Fruit fly (Drosophila melanogaster) whole organism, embryonic: ENCODE data around the gene hiro.

Source experiments
- Atf3 ChIP-seq: fragments of 200-800 bp; sonication (Bioruptor generic); optimal IDR thresholded peaks from 3 replicates; lab custom pipeline; 2016; ENCODE audit warnings: missing biosample characterization, missing genetic modification characterization
- BEAF-32 ChIP-seq: fragments of 200-800 bp; sonication (Bioruptor generic); optimal IDR thresholded peaks from 3 replicates; lab custom pipeline; 2017; ENCODE audit warnings: missing biosample characterization, missing genetic modification characterization, mild to moderate bottlenecking, moderate library complexity, missing genetic modification reagents
- Blimp-1 ChIP-seq: fragments of 200-800 bp; sonication (Bioruptor generic); optimal IDR thresholded peaks from 3 replicates; lab custom pipeline; 2018; ENCODE audit warnings: missing biosample characterization, missing genetic modification characterization, mild to moderate bottlenecking, moderate library complexity, missing genetic modification reagents
- C15 ChIP-seq: fragments of 200-800 bp; sonication (Bioruptor generic); IDR thresholded peaks from 3 replicates; pipeline ENCODE4 v1.3.6; 2022; ENCODE audit warnings: missing biosample characterization, missing genetic modification characterization
- CG10321 ChIP-seq: fragments of 200-800 bp; sonication (Bioruptor generic); IDR thresholded peaks from 2 replicates; pipeline ENCODE4 v1.3.6; 2022; ENCODE audit warnings: missing biosample characterization, missing genetic modification characterization
- CG10431 ChIP-seq: fragments of 200-800 bp; sonication (Bioruptor generic); optimal IDR thresholded peaks from 3 replicates; lab custom pipeline; 2018; ENCODE audit warnings: missing biosample characterization, mild to moderate bottlenecking, missing genetic modification characterization
- CG10959 ChIP-seq: fragments of 200-800 bp; sonication (Bioruptor generic); IDR thresholded peaks from 2 replicates; pipeline ENCODE4 v1.3.6; 2022; ENCODE audit warnings: missing biosample characterization, missing genetic modification characterization
- CG12769 ChIP-seq: fragments of 200-800 bp; sonication (Bioruptor generic); optimal IDR thresholded peaks from 2 replicates; lab custom pipeline; 2019; ENCODE audit warnings: missing biosample characterization, mild to moderate bottlenecking, missing genetic modification characterization, moderate library complexity
- CG13123 ChIP-seq: fragments of 200-800 bp; sonication (Bioruptor generic); optimal IDR thresholded peaks from 2 replicates; lab custom pipeline; 2016; ENCODE audit warnings: missing biosample characterization, missing genetic modification characterization
- CG14441 ChIP-seq: fragments of 200-800 bp; sonication (Bioruptor generic); IDR thresholded peaks from 2 replicates; pipeline ENCODE4 v1.3.6; 2022; ENCODE audit warnings: missing biosample characterization, missing genetic modification characterization
- CG14965 ChIP-seq: fragments of 200-800 bp; sonication (Bioruptor generic); optimal IDR thresholded peaks from 2 replicates; lab custom pipeline; 2016; ENCODE audit warnings: missing biosample characterization, missing genetic modification characterization, borderline replicate concordance
- CG1647 ChIP-seq: fragments of 200-800 bp; sonication (Bioruptor generic); optimal IDR thresholded peaks from 3 replicates; lab custom pipeline; 2016; ENCODE audit warnings: missing biosample characterization, missing genetic modification characterization
- CG17361 ChIP-seq: fragments of 200-800 bp; sonication (Bioruptor generic); IDR thresholded peaks from 3 replicates; pipeline ENCODE4 v1.3.6; 2022; ENCODE audit warnings: missing biosample characterization, missing genetic modification characterization
- CG2116 ChIP-seq: fragments of 200-800 bp; sonication (Bioruptor generic); optimal IDR thresholded peaks from 3 replicates; lab custom pipeline; 2018; ENCODE audit warnings: missing biosample characterization, mild to moderate bottlenecking, missing genetic modification characterization
- CG2199 ChIP-seq: fragments of 200-800 bp; sonication (Bioruptor generic); IDR thresholded peaks from 3 replicates; pipeline ENCODE4 v1.3.6; 2022; ENCODE audit warnings: missing biosample characterization, missing genetic modification characterization
- CG34422 ChIP-seq: fragments of 200-800 bp; sonication (Bioruptor generic); IDR thresholded peaks from 3 replicates; pipeline ENCODE4 v1.3.6; 2022; ENCODE audit warnings: missing biosample characterization, missing genetic modification characterization
- CG4707 ChIP-seq: fragments of 200-800 bp; sonication (Bioruptor generic); optimal IDR thresholded peaks from 2 replicates; lab custom pipeline; 2018; ENCODE audit warnings: missing biosample characterization, mild to moderate bottlenecking, missing genetic modification characterization, moderate library complexity
- CG4730 ChIP-seq: fragments of 200-800 bp; sonication (Bioruptor generic); IDR thresholded peaks from 2 replicates; pipeline ENCODE4 v1.3.6; 2022; ENCODE audit warnings: missing biosample characterization, missing genetic modification characterization
- CG9215 ChIP-seq: fragments of 200-800 bp; sonication (Bioruptor generic); IDR thresholded peaks from 2 replicates; pipeline ENCODE4 v1.3.6; 2022; ENCODE audit warnings: missing biosample characterization, missing genetic modification characterization
- Deaf1 ChIP-seq: fragments of 200-800 bp; optimal IDR thresholded peaks from 3 replicates; lab custom pipeline; 2019; ENCODE audit warnings: missing biosample characterization, mild to moderate bottlenecking, missing genetic modification characterization, moderate library complexity
- Doc2 ChIP-seq: fragments of 200-800 bp; sonication (Bioruptor generic); IDR thresholded peaks from 2 replicates; pipeline ENCODE4 v1.3.6; 2022; ENCODE audit warnings: missing biosample characterization, missing genetic modification characterization
- Ets97D ChIP-seq: fragments of 200-800 bp; sonication (Bioruptor generic); optimal IDR thresholded peaks from 3 replicates; lab custom pipeline; 2016; ENCODE audit warnings: missing biosample characterization, missing genetic modification characterization
- Fer1 ChIP-seq: fragments of 200-800 bp; sonication (Bioruptor generic); optimal IDR thresholded peaks from 2 replicates; lab custom pipeline; 2017; ENCODE audit warnings: missing biosample characterization, mild to moderate bottlenecking, missing genetic modification characterization
- Fer2 ChIP-seq: fragments of 200-800 bp; sonication (Bioruptor generic); optimal IDR thresholded peaks from 2 replicates; lab custom pipeline; 2018; ENCODE audit warnings: missing biosample characterization, mild to moderate bottlenecking, missing genetic modification characterization, moderate library complexity
- HHEX ChIP-seq: fragments of 200-800 bp; sonication (Bioruptor generic); optimal IDR thresholded peaks from 3 replicates; lab custom pipeline; 2017; ENCODE audit warnings: missing biosample characterization, mild to moderate bottlenecking, missing genetic modification characterization, missing genetic modification reagents
- Lpt ChIP-seq: fragments of >200 bp; optimal IDR thresholded peaks from 2 replicates; lab custom pipeline; 2018; ENCODE audit warnings: missing biosample characterization, missing genetic modification characterization
- MESR4 ChIP-seq: fragments of 200-800 bp; sonication (Bioruptor generic); optimal IDR thresholded peaks from 2 replicates; lab custom pipeline; 2018; ENCODE audit warnings: missing biosample characterization, mild to moderate bottlenecking, missing genetic modification characterization, moderate library complexity
- NC2α ChIP-seq: fragments of 200-800 bp; sonication (Bioruptor generic); optimal IDR thresholded peaks from 2 replicates; lab custom pipeline; 2016; ENCODE audit warnings: missing biosample characterization, missing genetic modification characterization
- Ravus ChIP-seq: fragments of 200-800 bp; sonication (Bioruptor generic); IDR thresholded peaks from 2 replicates; pipeline ENCODE4 v1.3.6; 2022; ENCODE audit warnings: missing biosample characterization, missing genetic modification characterization
- Spps ChIP-seq: fragments of 200-800 bp; sonication (Bioruptor generic); optimal IDR thresholded peaks from 2 replicates; lab custom pipeline; 2018; ENCODE audit warnings: missing biosample characterization, mild to moderate bottlenecking, missing genetic modification characterization
- Sry-δ ChIP-seq: fragments of 200-800 bp; sonication (Bioruptor generic); optimal IDR thresholded peaks from 2 replicates; lab custom pipeline; 2016; ENCODE audit warnings: missing biosample characterization, missing genetic modification characterization
- Stat92E ChIP-seq, 3 experiments: fragments of >200 bp in 2 of 3; fragments of 200-800 bp in 1 of 3; sonication (Bioruptor generic) in 1 of 3; optimal IDR thresholded peaks; 2 replicates each; lab custom pipeline; 2017 to 2019; ENCODE audit warnings: missing biosample characterization in 3 of 3, missing genetic modification characterization in 3 of 3, mild to moderate bottlenecking in 1 of 3, moderate library complexity in 1 of 3
- ab ChIP-seq: fragments of 200-800 bp; sonication (Bioruptor generic); optimal IDR thresholded peaks from 2 replicates; lab custom pipeline; 2016; ENCODE audit warnings: missing biosample characterization, missing genetic modification characterization
- bsh ChIP-seq, 2 experiments: fragments of 200-800 bp; sonication (Bioruptor generic); optimal IDR thresholded peaks; 2 replicates each; lab custom pipeline; 2017 to 2018; ENCODE audit warnings: mild to moderate bottlenecking in 2 of 2, missing biosample characterization in 2 of 2, missing genetic modification characterization in 2 of 2, moderate library complexity in 1 of 2
- btn ChIP-seq: fragments of 200-800 bp; sonication (Bioruptor generic); optimal IDR thresholded peaks from 2 replicates; lab custom pipeline; 2016; ENCODE audit warnings: missing biosample characterization, missing genetic modification characterization
- chn ChIP-seq: fragments of 200-800 bp; sonication (Bioruptor generic); optimal IDR thresholded peaks from 2 replicates; lab custom pipeline; 2016; ENCODE audit warnings: missing biosample characterization, missing genetic modification characterization
- dm ChIP-seq: fragments of 200-800 bp; sonication (Bioruptor generic); optimal IDR thresholded peaks from 3 replicates; lab custom pipeline; 2016; ENCODE audit warnings: missing biosample characterization, missing genetic modification characterization
- ewg ChIP-seq: fragments of 200-800 bp; sonication (Bioruptor generic); optimal IDR thresholded peaks from 3 replicates; lab custom pipeline; 2017; ENCODE audit warnings: mild to moderate bottlenecking, missing biosample characterization, missing genetic modification reagents, missing genetic modification characterization
- h ChIP-seq: fragments of >200 bp; optimal IDR thresholded peaks from 2 replicates; lab custom pipeline; 2017
- hth ChIP-seq: fragments of >200 bp; optimal IDR thresholded peaks from 2 replicates; lab custom pipeline; 2017; ENCODE audit warnings: inconsistent platforms
- knrl ChIP-seq: fragments of 200-800 bp; sonication (Bioruptor generic); IDR thresholded peaks from 3 replicates; pipeline ENCODE4 v1.3.6; 2022; ENCODE audit warnings: missing biosample characterization, missing genetic modification characterization; ENCODE audit not compliant: partially characterized antibody
- lbe ChIP-seq: fragments of 200-800 bp; sonication (Bioruptor generic); optimal IDR thresholded peaks from 2 replicates; lab custom pipeline; 2016; ENCODE audit warnings: missing biosample characterization, mild to moderate bottlenecking, missing genetic modification characterization
- luna ChIP-seq: fragments of 200-800 bp; sonication (Bioruptor generic); optimal IDR thresholded peaks from 2 replicates; lab custom pipeline; 2016; ENCODE audit warnings: missing biosample characterization, missing genetic modification characterization
- onecut ChIP-seq: fragments of 200-800 bp; sonication (Bioruptor generic); IDR thresholded peaks from 2 replicates; pipeline ENCODE4 v1.3.6; 2022; ENCODE audit warnings: missing biosample characterization, missing genetic modification characterization
- pum ChIP-seq: fragments of 200-800 bp; sonication (Bioruptor generic); optimal IDR thresholded peaks from 2 replicates; lab custom pipeline; 2016; ENCODE audit warnings: missing biosample characterization, missing genetic modification characterization
- sim ChIP-seq: fragments of 200-800 bp; sonication (Bioruptor generic); IDR thresholded peaks from 2 replicates; pipeline ENCODE4 v1.3.6; 2022; ENCODE audit warnings: missing biosample characterization, missing genetic modification characterization
- stwl ChIP-seq: fragments of 200-800 bp; sonication (Bioruptor generic); optimal IDR thresholded peaks from 3 replicates; lab custom pipeline; 2018; ENCODE audit warnings: missing biosample characterization, mild to moderate bottlenecking, missing genetic modification characterization, moderate library complexity
- tll ChIP-seq, 2 experiments: fragments of 200-800 bp in 1 of 2; fragments of >200 bp in 1 of 2; sonication (Bioruptor generic) in 1 of 2; optimal IDR thresholded peaks; 2 replicates each; lab custom pipeline; 2017 to 2019; ENCODE audit warnings: missing biosample characterization in 2 of 2, missing genetic modification characterization in 2 of 2, mild to moderate bottlenecking in 1 of 2, moderate library complexity in 1 of 2
- tna ChIP-seq: fragments of 200-800 bp; sonication (Bioruptor generic); IDR thresholded peaks from 2 replicates; pipeline ENCODE4 v1.3.6; 2022; ENCODE audit warnings: missing biosample characterization, missing genetic modification characterization; ENCODE audit not compliant: partially characterized antibody
- vvl ChIP-seq: fragments of 200-800 bp; sonication (Bioruptor generic); IDR thresholded peaks from 2 replicates; pipeline ENCODE4 v1.3.6; 2022; ENCODE audit warnings: missing biosample characterization, missing genetic modification characterization

Gene hiro

DNA sequence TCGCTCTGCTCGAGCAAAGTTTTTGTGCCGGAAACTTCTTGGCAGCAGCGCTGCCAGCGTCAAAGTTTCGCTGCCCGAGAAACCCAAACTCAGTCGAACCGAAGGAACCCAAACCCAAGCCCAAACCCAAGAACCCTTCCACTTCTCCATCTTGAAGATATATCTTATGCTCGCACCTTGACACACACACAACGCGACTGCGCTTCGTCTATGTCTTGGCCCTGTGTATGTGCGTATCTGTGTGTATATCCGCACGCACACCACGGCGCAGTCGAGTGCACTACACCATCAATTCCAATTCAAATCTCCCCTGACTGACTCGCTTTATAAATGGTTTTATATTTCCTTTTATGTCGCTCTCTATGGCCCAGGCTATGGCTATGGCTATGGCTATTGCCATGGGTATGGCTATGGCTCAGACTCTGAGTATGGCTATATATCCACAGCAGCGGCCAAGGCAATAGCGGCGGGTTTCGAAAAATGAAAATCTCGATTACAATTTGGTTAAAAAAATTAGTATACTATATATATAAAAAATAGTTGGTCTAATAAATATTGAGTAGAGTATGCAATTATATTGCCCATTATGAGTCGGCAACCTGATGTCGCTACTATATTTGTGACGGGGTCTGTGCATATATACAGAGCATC, 8.8 kb upstream of the hiro start (continued):
- peak; percentile 93 for TF ChIP-seq sim (GFP tag; lab: Robert Waterston, UW)
- peak; percentile 34 for TF ChIP-seq NC2α
- peak; percentile 17 for TF ChIP-seq Sry-δ
- peak; percentile 29 for TF ChIP-seq Atf3 (GFP tag; lab: Kevin White, UChicago)
- TF ChIP-seq luna (GFP tag; lab: Kevin White, UChicago) = no peak
- peak; percentile 77 for TF ChIP-seq Deaf1 (tag; lab: Kevin White, UChicago)
- TF ChIP-seq knrl (GFP tag; lab: Robert Waterston, UW) = no peak
- TF ChIP-seq dm (GFP tag; lab: Kevin White, UChicago) = peak; percentile 47
- TF ChIP-seq vvl (GFP tag; lab: Robert Waterston, UW) = peak; percentile 98
- TF ChIP-seq CG10959 = peak; percentile 97
- peak; percentile 91 for TF ChIP-seq CG12769 (tag; lab: Kevin White, UChicago)
- TF ChIP-seq Stat92E (GFP tag; optimal IDR thresholded peaks at IDR 0.05; lab: Kevin White, UChicago) = peak in 1 of 3 experiments; percentile 94
- no peak for TF ChIP-seq hth (lab: Kevin White, UChicago)
- TF ChIP-seq Spps = peak; percentile 96
- TF ChIP-seq Doc2 (GFP tag; lab: Robert Waterston, UW) = peak; percentile 48; the same call in 1 of the 2 replicates
- TF ChIP-seq C15 (GFP tag; lab: Robert Waterston, UW) = peak; percentile 90
- TF ChIP-seq CG13123 (GFP tag; lab: Kevin White, UChicago) = peak; percentile 88
- peak; percentile 90 for TF ChIP-seq CG2199 (GFP tag; lab: Robert Waterston, UW)
- peak; percentile 88 for TF ChIP-seq CG9215
- peak; percentile 9 for TF ChIP-seq BEAF-32
- TF ChIP-seq CG34422 = peak; percentile 94
- TF ChIP-seq Fer1 (GFP tag; lab: Kevin White, UChicago) = peak; percentile 97
- TF ChIP-seq CG17361 (GFP tag; lab: Robert Waterston, UW) = peak; percentile 98
- TF ChIP-seq CG2116 (GFP tag; lab: Kevin White, UChicago) = peak; percentile 74
- TF ChIP-seq CG4707 (GFP tag; lab: Kevin White, UChicago) = peak; percentile 89
- TF ChIP-seq CG10321 = peak; percentile 70
- peak in 1 of 2 experiments; percentile 28 for TF ChIP-seq tll (GFP tag; optimal IDR thresholded peaks at IDR 0.05; lab: Kevin White, UChicago)
- TF ChIP-seq MESR4 (GFP tag; lab: Kevin White, UChicago) = peak; percentile 40
- peak; percentile 44 for TF ChIP-seq btn (GFP tag; lab: Kevin White, UChicago)
- peak; percentile 70 for TF ChIP-seq chn (GFP tag; lab: Kevin White, UChicago)
- peak; percentile 23 for TF ChIP-seq Ets97D (GFP tag; lab: Kevin White, UChicago)
- TF ChIP-seq ab = peak; percentile 18
- TF ChIP-seq CG4730 = peak; percentile 93
- TF ChIP-seq Fer2 (tag; lab: Kevin White, UChicago) = peak; percentile 86
- peak; percentile 80 for TF ChIP-seq Ravus (GFP tag; lab: Robert Waterston, UW)
- peak; percentile 96 for TF ChIP-seq CG14441 (GFP tag; lab: Robert Waterston, UW)
- TF ChIP-seq HHEX = peak; percentile 96
- peak; percentile 96 to 97 for TF ChIP-seq bsh (GFP tag; optimal IDR thresholded peaks at IDR 0.05; lab: Kevin White, UChicago)
- peak; percentile 88 for TF ChIP-seq ewg (GFP tag; lab: Kevin White, UChicago)
- TF ChIP-seq CG1647 = peak; percentile 65
- peak; percentile 64 for TF ChIP-seq pum (GFP tag; lab: Kevin White, UChicago)
- TF ChIP-seq CG10431 (GFP tag; lab: Kevin White, UChicago) = peak; percentile 85
- peak; percentile 87 for TF ChIP-seq lbe (GFP tag; lab: Kevin White, UChicago)
- peak; percentile 95 for TF ChIP-seq onecut (GFP tag; lab: Robert Waterston, UW)
- TF ChIP-seq stwl = peak; percentile 75
- no peak for TF ChIP-seq Lpt (GFP tag; lab: Kevin White, UChicago)
- TF ChIP-seq tna (GFP tag; lab: Robert Waterston, UW) = no peak
- no peak for TF ChIP-seq h
- no peak for TF ChIP-seq CG14965 (GFP tag; lab: Kevin White, UChicago)
- peak; percentile 95 for TF ChIP-seq Blimp-1 (GFP tag; lab: Kevin White, UChicago)
